Worm (Caenorhabditis elegans): ENCODE measurements around the gene col-115.

DNA sequence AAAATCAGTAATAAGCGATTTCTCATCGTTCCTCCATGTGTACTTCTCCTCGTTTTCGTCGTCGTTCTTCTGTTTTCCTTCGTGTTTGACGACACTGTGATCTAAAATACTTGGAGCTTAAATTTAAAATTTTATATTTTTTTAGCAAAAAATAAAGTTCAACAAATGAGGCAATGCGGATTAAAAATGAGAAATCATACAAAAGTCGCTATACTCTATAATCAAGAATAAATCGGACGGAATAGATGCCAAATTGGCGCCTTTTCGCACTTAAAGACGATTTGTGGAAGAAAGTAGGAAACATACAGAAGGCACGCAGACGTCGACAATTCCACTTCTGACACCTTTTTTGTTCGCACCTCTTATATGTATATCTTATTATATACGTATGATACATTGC is 15.5 kb downstream of the col-115 start, which contains the start of gene rig-4:
- TF ChIP-seq tbx-8 (GFP tag; optimal IDR thresholded peaks at IDR 0.05) (no peak), bed-3 (GFP tag; optimal IDR thresholded peaks at IDR 0.05) (no peak), nhr-12 (tag; optimal IDR thresholded peaks at IDR 0.05) (no peak), blmp-1 (tag; optimal IDR thresholded peaks at IDR 0.05) (no peak), mab-5 (tag; optimal IDR thresholded peaks at IDR 0.05) (no peak), elt-1 (tag; optimal IDR thresholded peaks at IDR 0.05; ENCODE audit: borderline replicate concordance, insufficient read depth) (no peak), nhr-76 (tag; optimal IDR thresholded peaks at IDR 0.05) (no peak), nhr-237 (tag; optimal IDR thresholded peaks at IDR 0.05) (no peak), lin-13 (tag; optimal IDR thresholded peaks at IDR 0.05) (no peak), pha-4 (tag; optimal IDR thresholded peaks at IDR 0.05) (no peak), unc-62 (GFP tag; optimal IDR thresholded peaks at IDR 0.05) (no peak), snpc-4 (tag; optimal IDR thresholded peaks at IDR 0.05) (no peak), hlh-1 (tag; optimal IDR thresholded peaks at IDR 0.05) (no peak)
